Fruit fly (Drosophila melanogaster) whole organism, embryonic: ENCODE data around the gene CG9171.

Experiments used
- CG12236 ChIP-seq: fragments of 200-800 bp; sonication (Bioruptor generic); optimal IDR thresholded peaks from 2 replicates; lab custom pipeline; 2016; ENCODE audit warnings: missing biosample characterization, missing genetic modification characterization
- CG2116 ChIP-seq: fragments of 200-800 bp; sonication (Bioruptor generic); optimal IDR thresholded peaks from 3 replicates; lab custom pipeline; 2018; ENCODE audit warnings: missing biosample characterization, mild to moderate bottlenecking, missing genetic modification characterization
- CG32772 ChIP-seq: fragments of 200-800 bp; sonication (Bioruptor generic); IDR thresholded peaks from 2 replicates; pipeline ENCODE4 v1.3.6; 2022; ENCODE audit warnings: missing biosample characterization, missing genetic modification characterization
- CG4424 ChIP-seq: fragments of 200-800 bp; sonication (Bioruptor generic); optimal IDR thresholded peaks from 3 replicates; lab custom pipeline; 2016; ENCODE audit warnings: missing biosample characterization, missing genetic modification characterization
- esg ChIP-seq: fragments of 200-800 bp; sonication (Bioruptor generic); conservative IDR thresholded peaks from 2 replicates; pipeline ENCODE4 v1.3.6; 2022; ENCODE audit warnings: missing biosample characterization, missing genetic modification characterization

DNA sequence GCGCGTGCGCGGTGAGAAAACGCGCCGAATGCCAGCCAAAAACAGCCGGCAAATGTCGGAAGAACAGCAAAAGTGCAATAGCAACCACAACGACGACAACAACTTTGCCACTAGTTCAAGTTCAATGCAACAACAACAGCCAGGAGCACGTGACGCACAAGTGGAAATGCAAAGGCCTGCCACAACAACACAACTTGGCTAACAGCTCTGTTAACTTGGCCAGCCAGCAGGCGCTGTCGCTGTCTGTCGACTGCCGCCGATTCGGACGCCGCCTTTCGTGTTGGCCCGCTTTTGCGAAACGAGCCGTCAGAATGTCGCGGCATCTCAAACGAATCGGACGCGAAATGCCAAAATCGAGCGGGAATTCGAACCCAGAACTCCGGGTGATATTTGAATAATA lies 23.7 kb upstream of the CG9171 start, which contains the start of gene TrissinR:
- TF ChIP-seq CG4424 (no peak), CG32772 (GFP tag; lab: Robert Waterston, UW) (no peak), esg (GFP tag; lab: Robert Waterston, UW) (no peak), CG12236 (GFP tag; lab: Kevin White, UChicago) (no peak), CG2116 (GFP tag; lab: Kevin White, UChicago) (no peak)
